Worm (Caenorhabditis elegans) whole organism, L4 larva: Measurements from ENCODE around the gene K09E9.3.

Source experiments
- ama-1 ChIP-seq: fragments of 150-350 bp; optimal IDR thresholded peaks from 2 replicates; lab custom pipeline; 2014; ENCODE audit warnings: inconsistent platforms, mixed read lengths
- duxl-1 ChIP-seq: sonication (generic microtip); optimal IDR thresholded peaks from 2 replicates; lab custom pipeline; 2016; ENCODE audit warnings: mild to moderate bottlenecking, missing genetic modification characterization, moderate library complexity, missing compliant biosample characterization; ENCODE audit not compliant: poor library complexity
- fos-1 ChIP-seq: fragments of 150-350 bp; optimal IDR thresholded peaks from 2 replicates; lab custom pipeline; 2014; ENCODE audit warnings: missing biosample characterization, missing genetic modification characterization
- nhr-11 ChIP-seq: fragments of 150-350 bp; optimal IDR thresholded peaks from 2 replicates; lab custom pipeline; 2014; ENCODE audit warnings: missing biosample characterization, missing genetic modification characterization
- snpc-4 ChIP-seq: fragments of 150-350 bp; optimal IDR thresholded peaks from 2 replicates; lab custom pipeline; 2014; ENCODE audit warnings: missing biosample characterization, missing genetic modification characterization

ce11 chrX:15627814-15628213 is 14.2 kb upstream of the K09E9.3 start:
- TF ChIP-seq fos-1 (tag; lab: Kevin White, UChicago) (no peak), ama-1 (lab: Kevin White, UChicago) (no peak), snpc-4 (tag; lab: Kevin White, UChicago) (no peak), duxl-1 (no peak), nhr-11 (tag; lab: Kevin White, UChicago) (no peak)
